Fruit fly (Drosophila melanogaster) whole organism, embryonic: Measurements from ENCODE around the gene Jhbp1.

ENCODE experiments used
- Adf1 ChIP-seq: fragments of 200-800 bp; sonication (Bioruptor generic); IDR thresholded peaks from 2 replicates; pipeline ENCODE4 v1.3.6; 2022; ENCODE audit warnings: missing biosample characterization, missing genetic modification characterization
- CG10431 ChIP-seq: fragments of 200-800 bp; sonication (Bioruptor generic); optimal IDR thresholded peaks from 3 replicates; lab custom pipeline; 2018; ENCODE audit warnings: missing biosample characterization, mild to moderate bottlenecking, missing genetic modification characterization
- CG10654 ChIP-seq: fragments of 200-800 bp; sonication (Bioruptor generic); optimal IDR thresholded peaks from 2 replicates; lab custom pipeline; 2016; ENCODE audit warnings: missing biosample characterization, missing genetic modification characterization
- CG10979 ChIP-seq: fragments of 200-800 bp; sonication (Bioruptor generic); optimal IDR thresholded peaks from 2 replicates; lab custom pipeline; 2018; ENCODE audit warnings: missing biosample characterization, mild to moderate bottlenecking, missing genetic modification characterization, moderate library complexity
- CG11085 ChIP-seq: fragments of 200-800 bp; sonication (Bioruptor generic); IDR thresholded peaks from 2 replicates; pipeline ENCODE4 v1.3.6; 2022; ENCODE audit warnings: missing biosample characterization, missing genetic modification characterization
- CG12299 ChIP-seq: fragments of 200-800 bp; sonication (Bioruptor generic); optimal IDR thresholded peaks from 2 replicates; lab custom pipeline; 2018; ENCODE audit warnings: missing biosample characterization, mild to moderate bottlenecking, missing genetic modification characterization
- CG14860 ChIP-seq: fragments of 200-800 bp; sonication (Bioruptor generic); IDR thresholded peaks from 3 replicates; pipeline ENCODE4 v1.3.6; 2022; ENCODE audit warnings: missing biosample characterization, missing genetic modification characterization; ENCODE audit not compliant: partially characterized antibody
- CG17385 ChIP-seq: fragments of 200-800 bp; sonication (Bioruptor generic); optimal IDR thresholded peaks from 3 replicates; lab custom pipeline; 2018; ENCODE audit warnings: missing biosample characterization, mild to moderate bottlenecking, missing genetic modification characterization
- CG17802 ChIP-seq: fragments of 200-800 bp; sonication (Bioruptor generic); optimal IDR thresholded peaks from 2 replicates; lab custom pipeline; 2018; ENCODE audit warnings: missing biosample characterization, mild to moderate bottlenecking, missing genetic modification characterization, moderate library complexity
- CG18476 ChIP-seq: fragments of 200-800 bp; sonication (Bioruptor generic); optimal IDR thresholded peaks from 2 replicates; lab custom pipeline; 2016; ENCODE audit warnings: missing biosample characterization, mild to moderate bottlenecking, missing genetic modification characterization
- CG2116 ChIP-seq: fragments of 200-800 bp; sonication (Bioruptor generic); optimal IDR thresholded peaks from 3 replicates; lab custom pipeline; 2018; ENCODE audit warnings: missing biosample characterization, mild to moderate bottlenecking, missing genetic modification characterization
- CG3281 ChIP-seq: fragments of 200-800 bp; sonication (Bioruptor generic); optimal IDR thresholded peaks from 3 replicates; lab custom pipeline; 2017; ENCODE audit warnings: missing biosample characterization, mild to moderate bottlenecking, missing genetic modification characterization
- CG6175 ChIP-seq: fragments of 200-800 bp; sonication (Bioruptor generic); IDR thresholded peaks from 3 replicates; pipeline ENCODE4 v1.3.6; 2022; ENCODE audit warnings: missing biosample characterization, missing genetic modification characterization
- CG7987 ChIP-seq: fragments of 200-800 bp; sonication (Bioruptor generic); optimal IDR thresholded peaks from 2 replicates; lab custom pipeline; 2018; ENCODE audit warnings: missing biosample characterization, mild to moderate bottlenecking, missing genetic modification characterization, moderate library complexity
- CG9817 ChIP-seq: fragments of 200-800 bp; sonication (Bioruptor generic); optimal IDR thresholded peaks from 2 replicates; lab custom pipeline; 2018; ENCODE audit warnings: missing biosample characterization, mild to moderate bottlenecking, missing genetic modification characterization, moderate library complexity
- Camta ChIP-seq: fragments of 200-800 bp; sonication (Bioruptor generic); optimal IDR thresholded peaks from 2 replicates; lab custom pipeline; 2016; ENCODE audit warnings: missing biosample characterization, missing genetic modification characterization
- D19A ChIP-seq: fragments of 200-800 bp; optimal IDR thresholded peaks from 3 replicates; lab custom pipeline; 2019; ENCODE audit warnings: missing biosample characterization, mild to moderate bottlenecking, missing genetic modification characterization, moderate library complexity
- Dref ChIP-seq: fragments of 200-800 bp; sonication (Bioruptor generic); IDR thresholded peaks from 2 replicates; pipeline ENCODE4 v1.3.6; 2022; ENCODE audit warnings: missing biosample characterization, missing genetic modification characterization
- MTF-1 ChIP-seq: fragments of 200-800 bp; sonication (Bioruptor generic); optimal IDR thresholded peaks from 2 replicates; lab custom pipeline; 2018; ENCODE audit warnings: missing biosample characterization, mild to moderate bottlenecking, missing genetic modification characterization, borderline replicate concordance
- Meics ChIP-seq: fragments of 200-800 bp; sonication (Bioruptor generic); optimal IDR thresholded peaks from 2 replicates; lab custom pipeline; 2017; ENCODE audit warnings: missing biosample characterization, mild to moderate bottlenecking, missing genetic modification characterization
- NfI ChIP-seq: fragments of 200-800 bp; sonication (Bioruptor generic); optimal IDR thresholded peaks from 3 replicates; lab custom pipeline; 2018; ENCODE audit warnings: missing biosample characterization, mild to moderate bottlenecking, missing genetic modification characterization, moderate library complexity
- PHDP ChIP-seq: fragments of 200-800 bp; sonication (Bioruptor generic); optimal IDR thresholded peaks from 3 replicates; lab custom pipeline; 2018; ENCODE audit warnings: missing biosample characterization, mild to moderate bottlenecking, missing genetic modification characterization, moderate library complexity
- Rx ChIP-seq: fragments of 200-800 bp; sonication (Bioruptor generic); IDR thresholded peaks from 2 replicates; pipeline ENCODE4 v1.3.6; 2022; ENCODE audit warnings: missing biosample characterization, missing genetic modification characterization
- Six4 ChIP-seq: fragments of 200-800 bp; sonication (Bioruptor generic); optimal IDR thresholded peaks from 2 replicates; lab custom pipeline; 2016; ENCODE audit warnings: missing biosample characterization, missing genetic modification characterization
- ab ChIP-seq: fragments of 200-800 bp; sonication (Bioruptor generic); optimal IDR thresholded peaks from 2 replicates; lab custom pipeline; 2016; ENCODE audit warnings: missing biosample characterization, missing genetic modification characterization
- bowl ChIP-seq: fragments of 200-800 bp; sonication (Bioruptor generic); IDR thresholded peaks from 2 replicates; pipeline ENCODE4 v1.3.6; 2022; ENCODE audit warnings: missing biosample characterization, missing genetic modification characterization
- cato ChIP-seq: fragments of 200-800 bp; sonication (Bioruptor generic); optimal IDR thresholded peaks from 2 replicates; lab custom pipeline; 2016; ENCODE audit warnings: missing biosample characterization, missing genetic modification characterization, borderline replicate concordance
- dan ChIP-seq: fragments of 200-800 bp; sonication (Bioruptor generic); IDR thresholded peaks from 2 replicates; pipeline ENCODE4 v1.3.6; 2022; ENCODE audit warnings: missing biosample characterization, missing genetic modification characterization
- eve ChIP-seq, 2 experiments: fragments of >200 bp; optimal IDR thresholded peaks; 2 replicates each; lab custom pipeline; 2017; ENCODE audit warnings: missing biosample characterization in 2 of 2, missing genetic modification characterization in 2 of 2
- eyg ChIP-seq: fragments of 200-800 bp; sonication (Bioruptor generic); optimal IDR thresholded peaks from 3 replicates; lab custom pipeline; 2016; ENCODE audit warnings: missing biosample characterization, missing genetic modification characterization
- ftz-f1 ChIP-seq: fragments of 200-800 bp; sonication (Bioruptor generic); optimal IDR thresholded peaks from 2 replicates; lab custom pipeline; 2016; ENCODE audit warnings: missing biosample characterization, missing genetic modification characterization
- ind ChIP-seq: fragments of 200-800 bp; sonication (Bioruptor generic); optimal IDR thresholded peaks from 3 replicates; lab custom pipeline; 2016; ENCODE audit warnings: missing biosample characterization, missing genetic modification characterization
- lbe ChIP-seq: fragments of 200-800 bp; sonication (Bioruptor generic); optimal IDR thresholded peaks from 2 replicates; lab custom pipeline; 2016; ENCODE audit warnings: missing biosample characterization, mild to moderate bottlenecking, missing genetic modification characterization
- lola ChIP-seq, 3 experiments: fragments of >200 bp in 2 of 3; fragments of 200-800 bp in 1 of 3; sonication (Bioruptor generic) in 1 of 3; optimal IDR thresholded peaks; 2 replicates each; lab custom pipeline; 2017 to 2019; ENCODE audit warnings: missing biosample characterization in 3 of 3, missing genetic modification characterization in 3 of 3, mild to moderate bottlenecking in 1 of 3, moderate library complexity in 1 of 3
- luna ChIP-seq: fragments of 200-800 bp; sonication (Bioruptor generic); optimal IDR thresholded peaks from 2 replicates; lab custom pipeline; 2016; ENCODE audit warnings: missing biosample characterization, missing genetic modification characterization
- nmo ChIP-seq: fragments of 200-800 bp; sonication (Bioruptor generic); optimal IDR thresholded peaks from 2 replicates; lab custom pipeline; 2018; ENCODE audit warnings: missing biosample characterization, mild to moderate bottlenecking, missing genetic modification characterization, moderate library complexity
- oc ChIP-seq: fragments of 200-800 bp; sonication (Bioruptor generic); optimal IDR thresholded peaks from 2 replicates; lab custom pipeline; 2018; ENCODE audit warnings: missing biosample characterization, mild to moderate bottlenecking, missing genetic modification characterization, moderate library complexity
- otp ChIP-seq: fragments of 200-800 bp; sonication (Bioruptor generic); IDR thresholded peaks from 3 replicates; pipeline ENCODE4, ENCODE4 v1.3.6; 2022; ENCODE audit warnings: missing biosample characterization, missing genetic modification characterization
- pb ChIP-seq: fragments of 200-800 bp; sonication (Bioruptor generic); optimal IDR thresholded peaks from 3 replicates; lab custom pipeline; 2016; ENCODE audit warnings: missing biosample characterization, missing genetic modification characterization
- pho ChIP-seq: fragments of 200-800 bp; sonication (Bioruptor generic); optimal IDR thresholded peaks from 2 replicates; lab custom pipeline; 2016; ENCODE audit warnings: missing biosample characterization, missing genetic modification characterization
- prd ChIP-seq, 3 experiments: fragments of >200 bp in 2 of 3; fragments of 200-800 bp in 1 of 3; sonication (Bioruptor generic) in 1 of 3; optimal IDR thresholded peaks in 2 of 3; IDR thresholded peaks in 1 of 3; 2 replicates in 2 of 3; 3 replicates in 1 of 3; pipeline versions ENCODE4 v1.3.6 to Lab custom; 2017 to 2022; ENCODE audit warnings: missing biosample characterization in 1 of 3, missing genetic modification characterization in 1 of 3
- psq ChIP-seq: fragments of 200-800 bp; sonication (Bioruptor generic); optimal IDR thresholded peaks from 2 replicates; lab custom pipeline; 2017; ENCODE audit warnings: missing biosample characterization, missing genetic modification characterization
- salm ChIP-seq: fragments of 200-800 bp; sonication (Bioruptor generic); optimal IDR thresholded peaks from 2 replicates; lab custom pipeline; 2018; ENCODE audit warnings: missing biosample characterization, mild to moderate bottlenecking, missing genetic modification characterization
- sens-2 ChIP-seq: fragments of 200-800 bp; sonication (Bioruptor generic); IDR thresholded peaks from 2 replicates; pipeline ENCODE4 v1.3.6; 2022; ENCODE audit warnings: missing biosample characterization, missing genetic modification characterization
- sim ChIP-seq: fragments of 200-800 bp; sonication (Bioruptor generic); IDR thresholded peaks from 2 replicates; pipeline ENCODE4 v1.3.6; 2022; ENCODE audit warnings: missing biosample characterization, missing genetic modification characterization
- slbo ChIP-seq: fragments of 200-800 bp; sonication (Bioruptor generic); IDR thresholded peaks from 2 replicates; pipeline ENCODE4 v1.3.6; 2022; ENCODE audit warnings: missing biosample characterization, missing genetic modification characterization
- slou ChIP-seq: fragments of 200-800 bp; sonication (Bioruptor generic); optimal IDR thresholded peaks from 3 replicates; lab custom pipeline; 2016; ENCODE audit warnings: missing biosample characterization, missing genetic modification characterization
- vvl ChIP-seq: fragments of 200-800 bp; sonication (Bioruptor generic); IDR thresholded peaks from 2 replicates; pipeline ENCODE4 v1.3.6; 2022; ENCODE audit warnings: missing biosample characterization, missing genetic modification characterization
- zen2 ChIP-seq: fragments of 200-800 bp; sonication (Bioruptor generic); IDR thresholded peaks from 3 replicates; pipeline ENCODE4 v1.3.6; 2022; ENCODE audit warnings: missing biosample characterization, missing genetic modification characterization; ENCODE audit not compliant: partially characterized antibody

Gene Jhbp1

dm6 chr3R:4997399-4998203 lies 32.4 kb downstream of the Jhbp1 start (continued):
- TF ChIP-seq otp (GFP tag; lab: Robert Waterston, UW): peak; percentile 63; the same call in 2 of the 3 replicates
- TF ChIP-seq D19A: peak; percentile 24
- no peak for TF ChIP-seq Dref (GFP tag; lab: Robert Waterston, UW)
- no peak for TF ChIP-seq zen2 (GFP tag; lab: Robert Waterston, UW)
- no peak for TF ChIP-seq ftz-f1 (GFP tag; lab: Kevin White, UChicago)
- TF ChIP-seq CG17802 (tag; lab: Kevin White, UChicago): no peak
- TF ChIP-seq Adf1 (GFP tag; lab: Robert Waterston, UW): no peak
- peak; percentile 10 for TF ChIP-seq Six4 (GFP tag; lab: Kevin White, UChicago)
- TF ChIP-seq sens-2: 0 out of 2 replicates have a peak, but pooled peaks have one; percentile 14
- no peak for TF ChIP-seq CG2116 (GFP tag; lab: Kevin White, UChicago)
- TF ChIP-seq luna (GFP tag; lab: Kevin White, UChicago): no peak
- TF ChIP-seq CG7987 (GFP tag; lab: Kevin White, UChicago): no peak
- no peak; the same call in 1 of the 2 replicates for TF ChIP-seq dan (GFP tag; lab: Robert Waterston, UW)
- no peak for TF ChIP-seq NfI (GFP tag; lab: Kevin White, UChicago)
- no peak for TF ChIP-seq ab (GFP tag; lab: Kevin White, UChicago)
- TF ChIP-seq slou (GFP tag; lab: Kevin White, UChicago): no peak
- TF ChIP-seq CG17385 (GFP tag; lab: Kevin White, UChicago): no peak
- no peak for TF ChIP-seq CG6175 (GFP tag; lab: Robert Waterston, UW)
- no peak for TF ChIP-seq CG14860 (GFP tag; lab: Robert Waterston, UW)
- no peak for TF ChIP-seq ind (GFP tag; lab: Kevin White, UChicago)
- no peak for TF ChIP-seq CG18476 (GFP tag; lab: Kevin White, UChicago)
- no peak for TF ChIP-seq salm (tag; lab: Kevin White, UChicago)
- no peak for TF ChIP-seq CG9817 (tag; lab: Kevin White, UChicago)
- TF ChIP-seq CG10431 (GFP tag; lab: Kevin White, UChicago): no peak
- TF ChIP-seq psq: no peak
- no peak for TF ChIP-seq MTF-1 (GFP tag; lab: Kevin White, UChicago)
- no peak for TF ChIP-seq oc (tag; lab: Kevin White, UChicago)
- TF ChIP-seq sim (GFP tag; lab: Robert Waterston, UW): no peak
- TF ChIP-seq vvl (GFP tag; lab: Robert Waterston, UW): peak; percentile 46
- TF ChIP-seq eyg: no peak
- TF ChIP-seq eve (GFP tag; optimal IDR thresholded peaks at IDR 0.05; lab: Kevin White, UChicago): peak in 1 of 2 experiments; percentile 78
- TF ChIP-seq prd (optimal IDR thresholded peaks at IDR 0.05; lab: Kevin White, UChicago): no peak
- peak; percentile 59; the same call in 2 of the 3 replicates for TF ChIP-seq prd (GFP tag; IDR thresholded peaks at IDR 0.05; lab: Robert Waterston, UW)
- peak; percentile 50 for TF ChIP-seq CG10979 (tag; lab: Kevin White, UChicago)
- no peak for TF ChIP-seq Rx (GFP tag; lab: Robert Waterston, UW)
- TF ChIP-seq pb (GFP tag; lab: Kevin White, UChicago): no peak
- TF ChIP-seq lbe (GFP tag; lab: Kevin White, UChicago): peak; percentile 40
- no peak for TF ChIP-seq slbo (GFP tag; lab: Robert Waterston, UW)
- TF ChIP-seq lola (GFP tag; optimal IDR thresholded peaks at IDR 0.05; lab: Kevin White, UChicago): peak in 1 of 3 experiments; percentile 31
- no peak for TF ChIP-seq PHDP (tag; lab: Kevin White, UChicago)
- no peak for TF ChIP-seq CG11085 (GFP tag; lab: Robert Waterston, UW)
- peak; percentile 41 for TF ChIP-seq nmo (GFP tag; lab: Kevin White, UChicago)
- TF ChIP-seq Camta (GFP tag; lab: Kevin White, UChicago): no peak
- TF ChIP-seq Meics: no peak
- no peak for TF ChIP-seq pho (GFP tag; lab: Kevin White, UChicago)
- no peak for TF ChIP-seq bowl (GFP tag; lab: Robert Waterston, UW)
- no peak for TF ChIP-seq cato (GFP tag; lab: Kevin White, UChicago)
- no peak for TF ChIP-seq CG3281 (GFP tag; lab: Kevin White, UChicago)
- no peak for TF ChIP-seq CG12299
- TF ChIP-seq CG10654 (GFP tag; lab: Kevin White, UChicago): no peak
